Worm (Caenorhabditis elegans) whole organism, L4 larva: ENCODE measurements around the gene srh-183.

Experiments
- aly-2 ChIP-seq: sonication (generic microtip); optimal IDR thresholded peaks from 2 replicates; lab custom pipeline; 2018; ENCODE audit warnings: missing biosample characterization, missing genetic modification characterization
- daf-8 ChIP-seq: fragments of 200-800 bp; sonication (Bioruptor generic); IDR thresholded peaks from 2 replicates; pipeline ENCODE4 v1.3.6; 2022; ENCODE audit warnings: missing genetic modification characterization, missing compliant biosample characterization
- egl-27 ChIP-seq: sonication (generic microtip); optimal IDR thresholded peaks from 3 replicates; lab custom pipeline; 2017; ENCODE audit warnings: missing biosample characterization, missing genetic modification reagents, missing genetic modification characterization
- jun-1 ChIP-seq: fragments of 150-350 bp; optimal IDR thresholded peaks from 2 replicates; lab custom pipeline; 2014; ENCODE audit warnings: missing biosample characterization, missing genetic modification reagents, missing genetic modification characterization
- lin-13 ChIP-seq: fragments of 150-350 bp; optimal IDR thresholded peaks from 2 replicates; lab custom pipeline; 2014; ENCODE audit warnings: missing biosample characterization, missing genetic modification reagents, missing genetic modification characterization
- lin-15B ChIP-seq: fragments of 150-350 bp; sonication (generic microtip); optimal IDR thresholded peaks from 3 replicates; lab custom pipeline; 2014; ENCODE audit warnings: missing biosample characterization, missing genetic modification characterization
- mdt-29 ChIP-seq: fragments of 200-800 bp; sonication (Bioruptor generic); IDR thresholded peaks from 2 replicates; pipeline ENCODE4 v1.3.6; 2022; ENCODE audit warnings: missing genetic modification reagents, missing genetic modification characterization, missing compliant biosample characterization
- nhr-11 ChIP-seq: fragments of 150-350 bp; optimal IDR thresholded peaks from 2 replicates; lab custom pipeline; 2014; ENCODE audit warnings: missing biosample characterization, missing genetic modification characterization
- nhr-237 ChIP-seq: sonication (generic microtip); optimal IDR thresholded peaks from 2 replicates; lab custom pipeline; 2017; ENCODE audit warnings: missing biosample characterization, missing genetic modification characterization
- nhr-76 ChIP-seq: fragments of 150-350 bp; optimal IDR thresholded peaks from 2 replicates; lab custom pipeline; 2014; ENCODE audit warnings: missing biosample characterization, missing genetic modification characterization
- tra-1 ChIP-seq: fragments of 200-800 bp; sonication (Bioruptor generic); IDR thresholded peaks from 2 replicates; pipeline ENCODE4 v1.3.6; 2022; ENCODE audit warnings: missing genetic modification reagents, missing genetic modification characterization, missing compliant biosample characterization
- unc-39 ChIP-seq: sonication (generic microtip); optimal IDR thresholded peaks from 2 replicates; lab custom pipeline; 2017; ENCODE audit warnings: missing biosample characterization, missing genetic modification characterization
- zag-1 ChIP-seq: fragments of 150-350 bp; optimal IDR thresholded peaks from 2 replicates; lab custom pipeline; 2014; ENCODE audit warnings: missing biosample characterization, missing genetic modification characterization

ce11 chrV:19961971-19962370 is 16.1 kb downstream of the srh-183 start:
- TF ChIP-seq daf-8, result no peak
- TF ChIP-seq lin-15B (tag; lab: Kevin White, UChicago), result no peak
- TF ChIP-seq aly-2 (tag; lab: Kevin White, UChicago), result no peak
- TF ChIP-seq jun-1 (tag; lab: Kevin White, UChicago), result no peak
- TF ChIP-seq zag-1 (tag; lab: Kevin White, UChicago), result no peak
- no peak for TF ChIP-seq nhr-11 (tag; lab: Kevin White, UChicago)
- TF ChIP-seq lin-13, result no peak
- TF ChIP-seq egl-27 (tag; lab: Kevin White, UChicago), result no peak
- TF ChIP-seq nhr-76 (tag; lab: Kevin White, UChicago), result no peak
- no peak for TF ChIP-seq mdt-29 (GFP tag; lab: Robert Waterston, UW)
- no peak for TF ChIP-seq unc-39 (tag; lab: Kevin White, UChicago)
- TF ChIP-seq nhr-237, result no peak
- TF ChIP-seq tra-1, result no peak
